Worm (Caenorhabditis elegans) whole organism, L4 larva: Measurements from ENCODE around the gene kdp-1.

Source experiments
- F10B5.3 ChIP-seq: sonication (generic microtip); optimal IDR thresholded peaks from 2 replicates; lab custom pipeline; 2016; ENCODE audit warnings: mild to moderate bottlenecking, missing genetic modification characterization, missing compliant biosample characterization
- F49E8.2 ChIP-seq: sonication (generic microtip); optimal IDR thresholded peaks from 2 replicates; lab custom pipeline; 2016; ENCODE audit warnings: missing compliant biosample characterization, mild to moderate bottlenecking, missing genetic modification characterization, borderline replicate concordance
- T20F7.1 ChIP-seq: fragments of 200-800 bp; sonication (Bioruptor generic); optimal IDR thresholded peaks from 2 replicates; lab custom pipeline; 2018; ENCODE audit warnings: mild to moderate bottlenecking, missing genetic modification characterization, missing compliant biosample characterization
- Y105C5A.15 ChIP-seq: fragments of 200-800 bp; sonication (Bioruptor generic); IDR thresholded peaks from 2 replicates; pipeline ENCODE4 v1.3.6; 2022; ENCODE audit warnings: missing genetic modification characterization, missing compliant biosample characterization
- Y48G9A.11 ChIP-seq: fragments of 200-800 bp; sonication (Bioruptor generic); IDR thresholded peaks from 2 replicates; pipeline ENCODE4 v1.3.6; 2022; ENCODE audit warnings: missing genetic modification reagents, missing genetic modification characterization, missing compliant biosample characterization
- Y5F2A.4 ChIP-seq: fragments of 200-800 bp; sonication (Bioruptor generic); optimal IDR thresholded peaks from 2 replicates; lab custom pipeline; 2018; ENCODE audit warnings: mild to moderate bottlenecking, missing genetic modification characterization, missing compliant biosample characterization
- ZK337.2 ChIP-seq: fragments of 200-800 bp; sonication (Bioruptor generic); IDR thresholded peaks from 2 replicates; pipeline ENCODE4 v1.3.6; 2022; ENCODE audit warnings: missing genetic modification reagents, missing genetic modification characterization, missing compliant biosample characterization
- ZK546.5 ChIP-seq, 2 experiments: sonication (generic microtip); optimal IDR thresholded peaks; 2 replicates each; lab custom pipeline; 2017; ENCODE audit warnings: missing biosample characterization in 2 of 2, missing genetic modification characterization in 2 of 2
- aha-1 ChIP-seq: fragments of 150-350 bp; peaks from one replicate; lab custom pipeline; 2014; ENCODE audit warnings: missing biosample characterization, missing genetic modification characterization
- ceh-20 ChIP-seq: fragments of 200-800 bp; sonication (Bioruptor generic); IDR thresholded peaks from 2 replicates; pipeline ENCODE4 v1.3.6; 2022; ENCODE audit warnings: missing genetic modification reagents, missing genetic modification characterization, missing compliant biosample characterization
- ceh-28 ChIP-seq: fragments of 150-350 bp; optimal IDR thresholded peaks from 2 replicates; lab custom pipeline; 2014; ENCODE audit warnings: missing biosample characterization, missing genetic modification reagents, missing genetic modification characterization
- ceh-82 ChIP-seq: sonication (generic microtip); optimal IDR thresholded peaks from 2 replicates; lab custom pipeline; 2017; ENCODE audit warnings: missing biosample characterization, missing genetic modification characterization
- ces-1 ChIP-seq: fragments of 150-350 bp; sonication (generic microtip); optimal IDR thresholded peaks from 4 replicates; lab custom pipeline; 2014; ENCODE audit warnings: missing biosample characterization, missing genetic modification reagents, missing genetic modification characterization
- cey-2 ChIP-seq: sonication (generic microtip); optimal IDR thresholded peaks from 3 replicates; lab custom pipeline; 2017; ENCODE audit warnings: missing genetic modification characterization, mild to moderate bottlenecking, missing compliant biosample characterization, antibody characterized with exemption, borderline replicate concordance; ENCODE audit not compliant: insufficient read depth
- daf-12 ChIP-seq: fragments of 150-350 bp; optimal IDR thresholded peaks from 2 replicates; lab custom pipeline; 2014; ENCODE audit warnings: missing biosample characterization, missing genetic modification reagents, missing genetic modification characterization
- daf-16 ChIP-seq, 3 experiments: sonication (generic microtip); optimal IDR thresholded peaks; 2 replicates each; lab custom pipeline; 2016 to 2017; ENCODE audit warnings: missing genetic modification characterization in 3 of 3, missing genetic modification reagents in 3 of 3, mild to moderate bottlenecking in 2 of 3, missing compliant biosample characterization in 2 of 3, missing biosample characterization in 1 of 3, moderate library complexity in 1 of 3
- dmd-9 ChIP-seq: fragments of 200-800 bp; sonication (Bioruptor generic); IDR thresholded peaks from 2 replicates; pipeline ENCODE4 v1.3.6; 2022; ENCODE audit warnings: missing genetic modification reagents, missing genetic modification characterization, missing compliant biosample characterization
- dpl-1 ChIP-seq: fragments of 150-350 bp; optimal IDR thresholded peaks from 2 replicates; lab custom pipeline; 2014; ENCODE audit warnings: missing biosample characterization, missing genetic modification reagents, missing genetic modification characterization
- duxl-1 ChIP-seq: sonication (generic microtip); optimal IDR thresholded peaks from 2 replicates; lab custom pipeline; 2016; ENCODE audit warnings: mild to moderate bottlenecking, missing genetic modification characterization, moderate library complexity, missing compliant biosample characterization; ENCODE audit not compliant: poor library complexity
- egl-43 ChIP-seq: fragments of 200-800 bp; sonication (Bioruptor generic); IDR thresholded peaks from 2 replicates; pipeline ENCODE4 v1.3.6; 2022; ENCODE audit warnings: missing genetic modification reagents, missing genetic modification characterization, missing compliant biosample characterization
- fkh-10 ChIP-seq: fragments of 150-350 bp; optimal IDR thresholded peaks from 2 replicates; lab custom pipeline; 2014; ENCODE audit warnings: missing biosample characterization, missing genetic modification reagents, missing genetic modification characterization
- hmg-1.1 ChIP-seq: fragments of 200-800 bp; sonication (Bioruptor generic); IDR thresholded peaks from 2 replicates; pipeline ENCODE4 v1.3.6; 2022; ENCODE audit warnings: missing genetic modification reagents, missing genetic modification characterization, missing compliant biosample characterization
- lim-7 ChIP-seq: fragments of 200-800 bp; sonication (Bioruptor generic); IDR thresholded peaks from 2 replicates; pipeline ENCODE4 v1.3.6; 2022; ENCODE audit warnings: missing genetic modification characterization, missing compliant biosample characterization
- lin-13 ChIP-seq: fragments of 150-350 bp; optimal IDR thresholded peaks from 2 replicates; lab custom pipeline; 2014; ENCODE audit warnings: missing biosample characterization, missing genetic modification reagents, missing genetic modification characterization
- lir-3 ChIP-seq: sonication (generic microtip); optimal IDR thresholded peaks from 2 replicates; lab custom pipeline; 2016; ENCODE audit warnings: mild to moderate bottlenecking, missing genetic modification characterization, missing compliant biosample characterization
- lsy-2 ChIP-seq, 2 experiments: fragments of 150-350 bp in 1 of 2; sonication (generic microtip) in 1 of 2; optimal IDR thresholded peaks; 2 replicates each; lab custom pipeline; 2014 to 2017; ENCODE audit warnings: missing biosample characterization in 2 of 2, missing genetic modification characterization in 2 of 2
- mes-2 ChIP-seq: sonication (generic microtip); optimal IDR thresholded peaks from 2 replicates; lab custom pipeline; 2016; ENCODE audit warnings: missing genotype, mild to moderate bottlenecking, missing genetic modification characterization, missing compliant biosample characterization; ENCODE audit not compliant: poor library complexity, severe bottlenecking
- nhr-10 ChIP-seq: fragments of 150-350 bp; optimal IDR thresholded peaks from 2 replicates; lab custom pipeline; 2014; ENCODE audit warnings: missing biosample characterization, missing genetic modification characterization
- nhr-102 ChIP-seq: sonication (generic microtip); optimal IDR thresholded peaks from 2 replicates; lab custom pipeline; 2016; ENCODE audit warnings: mild to moderate bottlenecking, missing genetic modification characterization, moderate library complexity, missing compliant biosample characterization
- nhr-111 ChIP-seq: fragments of 200-800 bp; sonication (Bioruptor generic); optimal IDR thresholded peaks from 2 replicates; lab custom pipeline; 2018; ENCODE audit warnings: mild to moderate bottlenecking, missing genetic modification characterization, missing compliant biosample characterization
- nhr-28 ChIP-seq: fragments of 150-350 bp; optimal IDR thresholded peaks from 2 replicates; lab custom pipeline; 2014; ENCODE audit warnings: missing biosample characterization, missing genetic modification characterization
- nhr-41 ChIP-seq: fragments of 200-800 bp; sonication (Bioruptor generic); IDR thresholded peaks from 2 replicates; pipeline ENCODE4 v1.3.6; 2022; ENCODE audit warnings: missing genetic modification reagents, missing genetic modification characterization, missing compliant biosample characterization
- nhr-48 ChIP-seq: sonication (generic microtip); optimal IDR thresholded peaks from 2 replicates; lab custom pipeline; 2016; ENCODE audit warnings: mild to moderate bottlenecking, missing genetic modification characterization, missing compliant biosample characterization
- nhr-76 ChIP-seq: fragments of 150-350 bp; optimal IDR thresholded peaks from 2 replicates; lab custom pipeline; 2014; ENCODE audit warnings: missing biosample characterization, missing genetic modification characterization
- pha-4 ChIP-seq, 2 experiments: fragments of 150-350 bp in 1 of 2; fragments of 200-800 bp in 1 of 2; sonication (Bioruptor generic) in 1 of 2; IDR thresholded peaks in 1 of 2; optimal IDR thresholded peaks in 1 of 2; 2 replicates each; pipeline versions ENCODE4 v1.3.6 to Lab custom; 2014 to 2022; ENCODE audit warnings: missing genetic modification characterization in 2 of 2, missing genetic modification reagents in 2 of 2, missing biosample characterization in 1 of 2, missing compliant biosample characterization in 1 of 2
- php-3 ChIP-seq: fragments of 200-800 bp; sonication (Bioruptor generic); IDR thresholded peaks from 2 replicates; pipeline ENCODE4 v1.3.6; 2022; ENCODE audit warnings: missing genetic modification reagents, missing genetic modification characterization, missing compliant biosample characterization
- pqm-1 ChIP-seq: sonication (generic microtip); optimal IDR thresholded peaks from 2 replicates; lab custom pipeline; 2017; ENCODE audit warnings: missing biosample characterization, missing genetic modification characterization
- rbr-2 ChIP-seq: sonication (generic microtip); optimal IDR thresholded peaks from 2 replicates; lab custom pipeline; 2016; ENCODE audit warnings: missing genotype, missing genetic modification characterization, missing compliant biosample characterization
- saeg-2 ChIP-seq: fragments of 200-800 bp; sonication (Bioruptor generic); IDR thresholded peaks from 2 replicates; pipeline ENCODE4 v1.3.6; 2022; ENCODE audit warnings: missing genetic modification reagents, missing genetic modification characterization, missing compliant biosample characterization
- spr-3 ChIP-seq: fragments of 200-800 bp; sonication (Bioruptor generic); optimal IDR thresholded peaks from 2 replicates; lab custom pipeline; 2018; ENCODE audit warnings: mild to moderate bottlenecking, missing genetic modification characterization, missing compliant biosample characterization
- tra-1 ChIP-seq: fragments of 200-800 bp; sonication (Bioruptor generic); IDR thresholded peaks from 2 replicates; pipeline ENCODE4 v1.3.6; 2022; ENCODE audit warnings: missing genetic modification reagents, missing genetic modification characterization, missing compliant biosample characterization
- unc-130 ChIP-seq: sonication (generic microtip); optimal IDR thresholded peaks from 2 replicates; lab custom pipeline; 2016; ENCODE audit warnings: missing genetic modification reagents, missing genetic modification characterization, missing compliant biosample characterization
- unc-39 ChIP-seq: sonication (generic microtip); optimal IDR thresholded peaks from 2 replicates; lab custom pipeline; 2017; ENCODE audit warnings: missing biosample characterization, missing genetic modification characterization
- zag-1 ChIP-seq: fragments of 150-350 bp; optimal IDR thresholded peaks from 2 replicates; lab custom pipeline; 2014; ENCODE audit warnings: missing biosample characterization, missing genetic modification characterization
- zfp-2 ChIP-seq: sonication (generic microtip); optimal IDR thresholded peaks from 2 replicates; lab custom pipeline; 2016; ENCODE audit warnings: mild to moderate bottlenecking, missing genetic modification characterization, missing compliant biosample characterization
- zip-2 ChIP-seq: fragments of 150-350 bp; optimal IDR thresholded peaks from 2 replicates; lab custom pipeline; 2014; ENCODE audit warnings: missing biosample characterization, missing genetic modification characterization
- ztf-7 ChIP-seq: fragments of 150-350 bp; optimal IDR thresholded peaks from 2 replicates; lab custom pipeline; 2014; ENCODE audit warnings: missing biosample characterization, missing genetic modification characterization

The kdp-1 gene

ce11 chrIV:13318773-13319172 lies 18.8 kb downstream of the kdp-1 start (continued):
- TF ChIP-seq saeg-2 (GFP tag; lab: Robert Waterston, UW) (no peak), nhr-10 (tag; lab: Kevin White, UChicago) (peak; percentile 90), dpl-1 (GFP tag; lab: Kevin White, UChicago) (no peak), pha-4 (GFP tag; IDR thresholded peaks at IDR 0.05; lab: Robert Waterston, UW) (0 out of 2 replicates have a peak, but pooled peaks have one; percentile 45), pha-4 (tag; optimal IDR thresholded peaks at IDR 0.05; lab: Kevin White, UChicago) (no peak), mes-2 (tag; lab: Kevin White, UChicago) (peak; percentile 62), nhr-111 (no peak), hmg-1.1 (GFP tag; lab: Robert Waterston, UW) (no peak), Y5F2A.4 (no peak), fkh-10 (GFP tag; lab: Kevin White, UChicago) (no peak), zip-2 (no peak), F49E8.2 (tag; lab: Kevin White, UChicago) (no peak), nhr-41 (GFP tag; lab: Robert Waterston, UW) (0 out of 2 replicates have a peak, but pooled peaks have one; percentile 14), lsy-2 (tag; optimal IDR thresholded peaks at IDR 0.05; lab: Kevin White, UChicago) (peak; percentile 65 to 71), daf-12 (no peak), duxl-1 (peak; percentile 68), Y105C5A.15 (0 out of 2 replicates have a peak, but pooled peaks have one; percentile 11), daf-16 (GFP tag; optimal IDR thresholded peaks at IDR 0.05; lab: Kevin White, UChicago) (no peak), daf-16 (tag; optimal IDR thresholded peaks at IDR 0.05; lab: Kevin White, UChicago) (peak; percentile 94), nhr-102 (tag; lab: Kevin White, UChicago) (peak; percentile 67), ZK337.2 (no peak), php-3 (GFP tag; lab: Robert Waterston, UW) (peak; percentile 81; the same call in 1 of the 2 replicates), dmd-9 (GFP tag; lab: Robert Waterston, UW) (no peak), zag-1 (tag; lab: Kevin White, UChicago) (no peak), ztf-7 (tag; lab: Kevin White, UChicago) (peak; percentile 62), zfp-2 (tag; lab: Kevin White, UChicago) (no peak), ceh-20 (peak; percentile 43; the same call in 1 of the 2 replicates), nhr-28 (tag; lab: Kevin White, UChicago) (peak; percentile 99), lir-3 (no peak)

DNA sequence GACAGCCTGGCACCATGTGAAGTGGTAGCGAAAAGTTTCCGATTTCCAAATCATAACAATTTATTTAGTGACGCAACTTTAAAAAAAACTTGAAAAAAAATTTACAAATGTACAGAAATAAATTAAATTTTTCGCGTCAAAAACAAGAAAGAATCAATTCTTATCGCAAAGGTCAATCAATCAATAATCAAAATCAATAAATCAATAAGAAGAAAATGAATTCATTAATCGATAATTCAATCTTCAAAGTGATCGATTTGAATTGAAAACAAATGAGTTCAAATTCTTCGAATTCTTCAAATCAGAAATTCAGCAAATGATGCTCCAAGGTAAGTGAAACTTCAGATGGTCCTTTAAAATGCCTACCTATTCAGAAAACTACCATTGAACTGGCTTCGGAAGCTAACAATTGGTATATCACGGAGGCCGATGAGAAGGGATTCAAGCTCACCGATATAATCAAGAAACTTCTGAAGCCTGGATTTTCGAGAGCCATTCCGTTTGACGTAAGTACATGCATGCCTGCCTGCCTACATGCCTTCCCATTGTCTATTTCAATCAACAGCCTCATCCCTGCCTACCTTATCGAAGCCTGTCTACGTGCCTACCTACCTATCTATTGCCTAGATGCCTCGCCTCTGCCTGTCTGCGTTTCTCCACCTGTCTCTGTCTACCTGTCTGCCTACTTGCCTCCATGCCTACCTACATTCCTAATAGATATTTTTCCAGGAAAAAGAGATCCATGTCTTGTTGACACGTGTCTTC lies 20.1 kb downstream of the kdp-1 start:
- TF ChIP-seq nhr-48 (tag; lab: Kevin White, UChicago) (no peak), aha-1 (peak; percentile 91), ceh-28 (peak; percentile 89)

- no peak for TF ChIP-seq ceh-82 (tag; lab: Kevin White, UChicago)
- TF ChIP-seq hmg-1.1 (GFP tag; lab: Robert Waterston, UW), result peak; percentile 49; the same call in 1 of the 2 replicates
- TF ChIP-seq cey-2, result no peak
- TF ChIP-seq saeg-2 (GFP tag; lab: Robert Waterston, UW), result 0 out of 2 replicates have a peak, but pooled peaks have one; percentile 35
- no peak for TF ChIP-seq unc-39
- TF ChIP-seq egl-43 (GFP tag; lab: Robert Waterston, UW), result no peak
- peak; percentile 22 for TF ChIP-seq pqm-1 (tag; lab: Kevin White, UChicago)
- no peak for TF ChIP-seq nhr-76 (tag; lab: Kevin White, UChicago)
- TF ChIP-seq tra-1 (GFP tag; lab: Robert Waterston, UW), result peak; percentile 77
- no peak for TF ChIP-seq unc-130 (GFP tag; lab: Kevin White, UChicago)
- peak; percentile 60 for TF ChIP-seq rbr-2 (tag; lab: Kevin White, UChicago)
- TF ChIP-seq lim-7 (GFP tag; lab: Robert Waterston, UW), result no peak
- TF ChIP-seq F10B5.3, result no peak
- TF ChIP-seq ZK546.5 (tag; optimal IDR thresholded peaks at IDR 0.05; lab: Kevin White, UChicago), result no peak
- TF ChIP-seq T20F7.1 (GFP tag; lab: Kevin White, UChicago), result peak; percentile 65
- TF ChIP-seq spr-3 (GFP tag; lab: Kevin White, UChicago), result no peak
- TF ChIP-seq Y48G9A.11, result no peak
- no peak for TF ChIP-seq lin-13 (GFP tag; lab: Kevin White, UChicago)
- TF ChIP-seq fkh-10 (GFP tag; lab: Kevin White, UChicago), result peak; percentile 7
- no peak for TF ChIP-seq ces-1 (GFP tag; lab: Kevin White, UChicago)
- TF ChIP-seq nhr-41 (GFP tag; lab: Robert Waterston, UW), result 0 out of 2 replicates have a peak, but pooled peaks have one; percentile 11
These were observed 22.4 kb downstream of the kdp-1 start for ce11 chrIV:13322429-13322828.
